Worm (Caenorhabditis elegans): ENCODE results near the gene M03F8.5.

ce11 chrV:5963696-5964095 is 27.1 kb upstream of the M03F8.5 start, which contains the start of gene pcm-1:
- TF ChIP-seq zag-1 (tag; optimal IDR thresholded peaks at IDR 0.05) (no peak), ceh-82 (tag; optimal IDR thresholded peaks at IDR 0.05) (no peak), egl-27 (tag; optimal IDR thresholded peaks at IDR 0.05) (no peak), skn-1 (tag; optimal IDR thresholded peaks at IDR 0.05) (no peak), pha-4 (tag; optimal IDR thresholded peaks at IDR 0.05) (no peak), unc-62 (GFP tag; optimal IDR thresholded peaks at IDR 0.05) (no peak), nhr-25 (tag; optimal IDR thresholded peaks at IDR 0.05) (no peak), ZK546.5 (tag; optimal IDR thresholded peaks at IDR 0.05) (no peak), elt-1 (tag; optimal IDR thresholded peaks at IDR 0.05) (no peak)

All from whole organism, L3 larva.